Fruit fly (Drosophila melanogaster) whole organism, embryonic: ENCODE measurements around the gene nmo.

Experiments
- Atf6 ChIP-seq: fragments of 200-800 bp; sonication (Bioruptor generic); IDR thresholded peaks from 2 replicates; pipeline ENCODE4 v1.3.6; 2022; ENCODE audit warnings: missing biosample characterization, missing genetic modification characterization
- B-H1 ChIP-seq: fragments of 200-800 bp; sonication (Bioruptor generic); IDR thresholded peaks from 3 replicates; pipeline ENCODE4 v1.3.6; 2022; ENCODE audit warnings: missing biosample characterization, missing genetic modification characterization
- CG10366 ChIP-seq: fragments of 200-800 bp; sonication (Bioruptor generic); IDR thresholded peaks from 2 replicates; pipeline ENCODE4 v1.3.6; 2022; ENCODE audit warnings: missing biosample characterization, missing genetic modification characterization
- CG10565 ChIP-seq: fragments of 200-800 bp; sonication (Bioruptor generic); optimal IDR thresholded peaks from 3 replicates; lab custom pipeline; 2016; ENCODE audit warnings: missing biosample characterization, mild to moderate bottlenecking, missing genetic modification characterization
- CG11247 ChIP-seq: fragments of 200-800 bp; sonication (Bioruptor generic); IDR thresholded peaks from 2 replicates; pipeline ENCODE4 v1.3.6; 2022; ENCODE audit warnings: missing biosample characterization, missing genetic modification characterization
- CG12769 ChIP-seq: fragments of 200-800 bp; sonication (Bioruptor generic); optimal IDR thresholded peaks from 2 replicates; lab custom pipeline; 2019; ENCODE audit warnings: missing biosample characterization, mild to moderate bottlenecking, missing genetic modification characterization, moderate library complexity
- CG13123 ChIP-seq: fragments of 200-800 bp; sonication (Bioruptor generic); optimal IDR thresholded peaks from 2 replicates; lab custom pipeline; 2016; ENCODE audit warnings: missing biosample characterization, missing genetic modification characterization
- CG15011 ChIP-seq: fragments of 200-800 bp; sonication (Bioruptor generic); optimal IDR thresholded peaks from 3 replicates; lab custom pipeline; 2018; ENCODE audit warnings: missing biosample characterization, mild to moderate bottlenecking, missing genetic modification characterization
- CG16863 ChIP-seq: fragments of 200-800 bp; sonication (Bioruptor generic); optimal IDR thresholded peaks from 3 replicates; lab custom pipeline; 2016; ENCODE audit warnings: missing biosample characterization, missing genetic modification characterization
- CG17328 ChIP-seq: fragments of 200-800 bp; sonication (Bioruptor generic); IDR thresholded peaks from 2 replicates; pipeline ENCODE4 v1.3.6; 2022; ENCODE audit warnings: missing biosample characterization, missing genetic modification characterization
- CG17359 ChIP-seq: fragments of 200-800 bp; sonication (Bioruptor generic); optimal IDR thresholded peaks from 3 replicates; lab custom pipeline; 2018; ENCODE audit warnings: missing biosample characterization, mild to moderate bottlenecking, missing genetic modification characterization, moderate library complexity
- CG18262 ChIP-seq: fragments of 200-800 bp; optimal IDR thresholded peaks from 3 replicates; lab custom pipeline; 2019; ENCODE audit warnings: missing biosample characterization, mild to moderate bottlenecking, missing genetic modification characterization, moderate library complexity
- CG3407 ChIP-seq: fragments of 200-800 bp; sonication (Bioruptor generic); optimal IDR thresholded peaks from 2 replicates; lab custom pipeline; 2018; ENCODE audit warnings: missing biosample characterization, mild to moderate bottlenecking, missing genetic modification characterization
- CG3726 ChIP-seq: fragments of 200-800 bp; sonication (Bioruptor generic); IDR thresholded peaks from 3 replicates; pipeline ENCODE4, ENCODE4 v1.3.6; 2022; ENCODE audit warnings: missing biosample characterization, missing genetic modification characterization
- CG3847 ChIP-seq: fragments of 200-800 bp; sonication (Bioruptor generic); IDR thresholded peaks from 2 replicates; pipeline ENCODE4 v1.3.6; 2022; ENCODE audit warnings: missing biosample characterization, missing genetic modification characterization
- CG4707 ChIP-seq: fragments of 200-800 bp; sonication (Bioruptor generic); optimal IDR thresholded peaks from 2 replicates; lab custom pipeline; 2018; ENCODE audit warnings: missing biosample characterization, mild to moderate bottlenecking, missing genetic modification characterization, moderate library complexity
- CG4820 ChIP-seq: fragments of 200-800 bp; sonication (Bioruptor generic); optimal IDR thresholded peaks from 3 replicates; lab custom pipeline; 2016; ENCODE audit warnings: missing biosample characterization, missing genetic modification characterization
- CG6854 ChIP-seq: fragments of 200-800 bp; sonication (Bioruptor generic); optimal IDR thresholded peaks from 3 replicates; lab custom pipeline; 2017; ENCODE audit warnings: missing biosample characterization, mild to moderate bottlenecking, missing genetic modification characterization
- CG8089 ChIP-seq: fragments of 200-800 bp; sonication (Bioruptor generic); optimal IDR thresholded peaks from 3 replicates; lab custom pipeline; 2016; ENCODE audit warnings: missing biosample characterization, missing genetic modification characterization
- CG8924 ChIP-seq: fragments of 200-800 bp; optimal IDR thresholded peaks from 3 replicates; lab custom pipeline; 2019; ENCODE audit warnings: missing biosample characterization, mild to moderate bottlenecking, missing genetic modification characterization, moderate library complexity
- Dad ChIP-seq: fragments of 200-800 bp; sonication (Bioruptor generic); optimal IDR thresholded peaks from 3 replicates; lab custom pipeline; 2016; ENCODE audit warnings: missing biosample characterization, missing genetic modification characterization
- ERR ChIP-seq: fragments of 200-800 bp; sonication (Bioruptor generic); optimal IDR thresholded peaks from 2 replicates; lab custom pipeline; 2016; ENCODE audit warnings: missing biosample characterization, missing genetic modification characterization
- Ets97D ChIP-seq: fragments of 200-800 bp; sonication (Bioruptor generic); optimal IDR thresholded peaks from 3 replicates; lab custom pipeline; 2016; ENCODE audit warnings: missing biosample characterization, missing genetic modification characterization
- Fer3 ChIP-seq: fragments of 200-800 bp; sonication (Bioruptor generic); optimal IDR thresholded peaks from 2 replicates; lab custom pipeline; 2018; ENCODE audit warnings: missing biosample characterization, mild to moderate bottlenecking, missing genetic modification characterization, moderate library complexity
- GATAe ChIP-seq: fragments of 200-800 bp; sonication (Bioruptor generic); conservative IDR thresholded peaks from 2 replicates; pipeline ENCODE4 v1.3.6; 2022; ENCODE audit warnings: missing biosample characterization, missing genetic modification characterization
- Jarid2 ChIP-seq: fragments of 200-800 bp; sonication (Bioruptor generic); optimal IDR thresholded peaks from 3 replicates; lab custom pipeline; 2017; ENCODE audit warnings: mild to moderate bottlenecking, missing biosample characterization, missing genetic modification reagents, missing genetic modification characterization
- Kr ChIP-seq: fragments of 200-800 bp; sonication (Bioruptor generic); optimal IDR thresholded peaks from 2 replicates; lab custom pipeline; 2017; ENCODE audit warnings: missing biosample characterization, mild to moderate bottlenecking, missing genetic modification characterization
- Med ChIP-seq: fragments of 200-800 bp; sonication (Bioruptor generic); peaks from one replicate; lab custom pipeline; 2016; ENCODE audit warnings: missing biosample characterization, missing genetic modification characterization, mild to moderate bottlenecking, inconsistent platforms, moderate library complexity
- NC2β ChIP-seq: fragments of 200-800 bp; sonication (Bioruptor generic); optimal IDR thresholded peaks from 2 replicates; lab custom pipeline; 2016; ENCODE audit warnings: missing biosample characterization, missing genetic modification characterization
- NK7.1 ChIP-seq: fragments of 200-800 bp; sonication (Bioruptor generic); optimal IDR thresholded peaks from 3 replicates; lab custom pipeline; 2016; ENCODE audit warnings: missing biosample characterization, missing genetic modification characterization
- Nf-YC ChIP-seq: fragments of 200-800 bp; optimal IDR thresholded peaks from 3 replicates; lab custom pipeline; 2019; ENCODE audit warnings: missing biosample characterization, mild to moderate bottlenecking, missing genetic modification characterization, moderate library complexity
- Rfx ChIP-seq: fragments of 200-800 bp; sonication (Bioruptor generic); IDR thresholded peaks from 2 replicates; pipeline ENCODE4 v1.3.6; 2022; ENCODE audit warnings: missing biosample characterization, missing genetic modification characterization
- Xrp1 ChIP-seq: fragments of 200-800 bp; sonication (Bioruptor generic); IDR thresholded peaks from 2 replicates; pipeline ENCODE4 v1.3.6; 2022; ENCODE audit warnings: missing biosample characterization, missing genetic modification characterization
- bcd ChIP-seq: fragments of 200-800 bp; sonication (Bioruptor generic); optimal IDR thresholded peaks from 2 replicates; lab custom pipeline; 2017; ENCODE audit warnings: missing biosample characterization, mild to moderate bottlenecking, missing genetic modification characterization
- bowl ChIP-seq: fragments of 200-800 bp; sonication (Bioruptor generic); IDR thresholded peaks from 2 replicates; pipeline ENCODE4 v1.3.6; 2022; ENCODE audit warnings: missing biosample characterization, missing genetic modification characterization
- chif ChIP-seq, 2 experiments: fragments of 200-800 bp; sonication (Bioruptor generic); optimal IDR thresholded peaks; 3 replicates each; lab custom pipeline; 2016; ENCODE audit warnings: missing biosample characterization in 2 of 2, missing genetic modification characterization in 2 of 2
- crc ChIP-seq: fragments of 200-800 bp; sonication (Bioruptor generic); optimal IDR thresholded peaks from 2 replicates; lab custom pipeline; 2016; ENCODE audit warnings: missing biosample characterization, missing genetic modification characterization
- dati ChIP-seq: fragments of 200-800 bp; sonication (Bioruptor generic); IDR thresholded peaks from 2 replicates; pipeline ENCODE4 v1.3.6; 2022; ENCODE audit warnings: missing biosample characterization, missing genetic modification characterization
- dmrt11E ChIP-seq: fragments of 200-800 bp; sonication (Bioruptor generic); optimal IDR thresholded peaks from 3 replicates; lab custom pipeline; 2018; ENCODE audit warnings: missing biosample characterization, mild to moderate bottlenecking, missing genetic modification characterization, moderate library complexity
- fd96Cb ChIP-seq: fragments of 200-800 bp; sonication (Bioruptor generic); optimal IDR thresholded peaks from 2 replicates; lab custom pipeline; 2018; ENCODE audit warnings: missing biosample characterization, mild to moderate bottlenecking, missing genetic modification characterization, moderate library complexity
- gro ChIP-seq: fragments of 200-800 bp; sonication (Bioruptor generic); optimal IDR thresholded peaks from 2 replicates; lab custom pipeline; 2016; ENCODE audit warnings: missing biosample characterization, missing genetic modification characterization
- gt ChIP-seq: fragments of 200-800 bp; sonication (Bioruptor generic); IDR thresholded peaks from 2 replicates; pipeline ENCODE4 v1.3.6; 2022; ENCODE audit warnings: missing biosample characterization, missing genetic modification characterization
- insv ChIP-seq, 2 experiments: fragments of 200-800 bp; sonication (Bioruptor generic); optimal IDR thresholded peaks; 3 replicates each; lab custom pipeline; 2016 to 2018; ENCODE audit warnings: missing biosample characterization in 2 of 2, missing genetic modification characterization in 2 of 2
- kay ChIP-seq: fragments of 200-800 bp; sonication (Bioruptor generic); optimal IDR thresholded peaks from 2 replicates; lab custom pipeline; 2016; ENCODE audit warnings: missing biosample characterization, missing genetic modification characterization
- nau ChIP-seq: fragments of 200-800 bp; sonication (Bioruptor generic); optimal IDR thresholded peaks from 3 replicates; lab custom pipeline; 2017; ENCODE audit warnings: missing biosample characterization, mild to moderate bottlenecking, missing genetic modification characterization, missing genetic modification reagents
- pb ChIP-seq: fragments of 200-800 bp; sonication (Bioruptor generic); optimal IDR thresholded peaks from 3 replicates; lab custom pipeline; 2016; ENCODE audit warnings: missing biosample characterization, missing genetic modification characterization
- pzg ChIP-seq: fragments of 200-800 bp; sonication (Bioruptor generic); optimal IDR thresholded peaks from 3 replicates; lab custom pipeline; 2018; ENCODE audit warnings: missing biosample characterization, mild to moderate bottlenecking, missing genetic modification characterization, moderate library complexity
- repo ChIP-seq: fragments of 200-800 bp; sonication (Bioruptor generic); optimal IDR thresholded peaks from 2 replicates; lab custom pipeline; 2016; ENCODE audit warnings: missing biosample characterization, missing genetic modification characterization
- sim ChIP-seq: fragments of 200-800 bp; sonication (Bioruptor generic); IDR thresholded peaks from 2 replicates; pipeline ENCODE4 v1.3.6; 2022; ENCODE audit warnings: missing biosample characterization, missing genetic modification characterization
- ssp ChIP-seq: fragments of 200-800 bp; sonication (Bioruptor generic); IDR thresholded peaks from 2 replicates; pipeline ENCODE4 v1.3.6; 2022; ENCODE audit warnings: missing biosample characterization, missing genetic modification characterization
- tll ChIP-seq, 2 experiments: fragments of 200-800 bp in 1 of 2; fragments of >200 bp in 1 of 2; sonication (Bioruptor generic) in 1 of 2; optimal IDR thresholded peaks; 2 replicates each; lab custom pipeline; 2017 to 2019; ENCODE audit warnings: missing biosample characterization in 2 of 2, missing genetic modification characterization in 2 of 2, mild to moderate bottlenecking in 1 of 2, moderate library complexity in 1 of 2

The nmo gene

dm6 chr3L:8058190-8058997 lies 79.5 kb downstream of the nmo start, which contains the start of gene bip1 (continued):
- TF ChIP-seq CG17359 = peak; percentile 44
- no peak for TF ChIP-seq CG4820
- TF ChIP-seq CG12769 = no peak
- TF ChIP-seq Dad (GFP tag; lab: Kevin White, UChicago) = no peak
- TF ChIP-seq CG3726 (GFP tag; lab: Robert Waterston, UW) = no peak
- no peak for TF ChIP-seq chif (GFP tag; optimal IDR thresholded peaks at IDR 0.05; lab: Kevin White, UChicago)
- TF ChIP-seq CG18262 = peak; percentile 12
- no peak for TF ChIP-seq pb (GFP tag; lab: Kevin White, UChicago)
- TF ChIP-seq crc = no peak
- TF ChIP-seq nau = peak; percentile 24
- no peak for TF ChIP-seq CG8089 (GFP tag; lab: Kevin White, UChicago)
- no peak for TF ChIP-seq fd96Cb
- TF ChIP-seq pzg (GFP tag; lab: Kevin White, UChicago) = no peak
- TF ChIP-seq CG13123 (GFP tag; lab: Kevin White, UChicago) = no peak
- TF ChIP-seq Atf6 = 0 out of 2 replicates have a peak, but pooled peaks have one; percentile 29
- peak; percentile 19 for TF ChIP-seq Fer3 (tag; lab: Kevin White, UChicago)
- no peak for TF ChIP-seq NC2β (GFP tag; lab: Kevin White, UChicago)
- peak; percentile 12 for TF ChIP-seq Jarid2 (GFP tag; lab: Kevin White, UChicago)
- TF ChIP-seq Rfx (GFP tag; lab: Robert Waterston, UW) = no peak
- peak; percentile 3 for TF ChIP-seq dmrt11E (tag; lab: Kevin White, UChicago)
- no peak for TF ChIP-seq tll (GFP tag; optimal IDR thresholded peaks at IDR 0.05; lab: Kevin White, UChicago)
- no peak for TF ChIP-seq GATAe (GFP tag; lab: Robert Waterston, UW)
- TF ChIP-seq ERR (GFP tag; lab: Kevin White, UChicago) = no peak
- TF ChIP-seq insv (GFP tag; optimal IDR thresholded peaks at IDR 0.05; lab: Kevin White, UChicago) = no peak
- TF ChIP-seq bcd (GFP tag; lab: Kevin White, UChicago) = no peak
- TF ChIP-seq B-H1 (GFP tag; lab: Robert Waterston, UW) = no peak
- TF ChIP-seq CG10565 (GFP tag; lab: Kevin White, UChicago) = no peak
- TF ChIP-seq sim = no peak
- TF ChIP-seq Xrp1 (GFP tag; lab: Robert Waterston, UW) = peak; percentile 39; the same call in 1 of the 2 replicates
- no peak for TF ChIP-seq Kr (GFP tag; lab: Kevin White, UChicago)
- TF ChIP-seq CG3407 (GFP tag; lab: Kevin White, UChicago) = peak; percentile 25
- no peak for TF ChIP-seq bowl (GFP tag; lab: Robert Waterston, UW)
- no peak for TF ChIP-seq CG3847
- TF ChIP-seq Ets97D (GFP tag; lab: Kevin White, UChicago) = no peak
- TF ChIP-seq CG16863 (GFP tag; lab: Kevin White, UChicago) = no peak
- TF ChIP-seq CG15011 (GFP tag; lab: Kevin White, UChicago) = peak; percentile 5
- no peak for TF ChIP-seq CG11247
- TF ChIP-seq CG4707 (GFP tag; lab: Kevin White, UChicago) = peak; percentile 35
- no peak for TF ChIP-seq ssp (GFP tag; lab: Robert Waterston, UW)
- no peak for TF ChIP-seq dati (GFP tag; lab: Robert Waterston, UW)
- peak; percentile 71 for TF ChIP-seq Med (GFP tag; lab: Kevin White, UChicago)
- TF ChIP-seq Nf-YC (tag; lab: Kevin White, UChicago) = no peak
- TF ChIP-seq CG6854 (GFP tag; lab: Kevin White, UChicago) = no peak
- no peak for TF ChIP-seq gt (GFP tag; lab: Robert Waterston, UW)
- TF ChIP-seq CG17328 (GFP tag; lab: Robert Waterston, UW) = no peak
- TF ChIP-seq NK7.1 (GFP tag; lab: Kevin White, UChicago) = no peak
- TF ChIP-seq CG8924 (tag; lab: Kevin White, UChicago) = no peak
- TF ChIP-seq CG10366 (GFP tag; lab: Robert Waterston, UW) = no peak
- TF ChIP-seq repo = no peak
- TF ChIP-seq gro (GFP tag; lab: Kevin White, UChicago) = no peak
- TF ChIP-seq kay (GFP tag; lab: Kevin White, UChicago) = no peak
